Worm (Caenorhabditis elegans) whole organism, L2 larva: ENCODE results near the gene cdk-12.

Experiments used
- ama-1 ChIP-seq: fragments of 150-350 bp; optimal IDR thresholded peaks from 2 replicates; lab custom pipeline; 2018; ENCODE audit warnings: inconsistent platforms
- egl-27 ChIP-seq: sonication (generic microtip); optimal IDR thresholded peaks from 3 replicates; lab custom pipeline; 2017; ENCODE audit warnings: missing biosample characterization, missing genetic modification reagents, missing genetic modification characterization
- elt-1 ChIP-seq: fragments of 150-350 bp; optimal IDR thresholded peaks from 2 replicates; lab custom pipeline; 2014; ENCODE audit warnings: missing biosample characterization, missing genetic modification characterization
- mdl-1 ChIP-seq, 2 experiments: fragments of 150-350 bp in 1 of 2; sonication (generic microtip) in 1 of 2; optimal IDR thresholded peaks; 2 replicates each; lab custom pipeline; 2017; ENCODE audit warnings: missing biosample characterization in 2 of 2, missing genetic modification characterization in 2 of 2
- nhr-237 ChIP-seq: fragments of 150-350 bp; optimal IDR thresholded peaks from 2 replicates; lab custom pipeline; 2014; ENCODE audit warnings: missing biosample characterization, missing genetic modification characterization
- skn-1 ChIP-seq: sonication (generic microtip); optimal IDR thresholded peaks from 2 replicates; lab custom pipeline; 2017; ENCODE audit warnings: missing biosample characterization, missing genetic modification characterization

ce11 chrIII:4323120-4323519 is 9.7 kb upstream of the cdk-12 start:
- TF ChIP-seq nhr-237 (no peak), egl-27 (tag; lab: Kevin White, UChicago) (no peak), elt-1 (no peak), skn-1 (tag; lab: Kevin White, UChicago) (no peak), ama-1 (no peak), mdl-1 (tag; optimal IDR thresholded peaks at IDR 0.05; lab: Kevin White, UChicago) (no peak)
